Worm (Caenorhabditis elegans): ENCODE results near the gene sri-71.

DNA sequence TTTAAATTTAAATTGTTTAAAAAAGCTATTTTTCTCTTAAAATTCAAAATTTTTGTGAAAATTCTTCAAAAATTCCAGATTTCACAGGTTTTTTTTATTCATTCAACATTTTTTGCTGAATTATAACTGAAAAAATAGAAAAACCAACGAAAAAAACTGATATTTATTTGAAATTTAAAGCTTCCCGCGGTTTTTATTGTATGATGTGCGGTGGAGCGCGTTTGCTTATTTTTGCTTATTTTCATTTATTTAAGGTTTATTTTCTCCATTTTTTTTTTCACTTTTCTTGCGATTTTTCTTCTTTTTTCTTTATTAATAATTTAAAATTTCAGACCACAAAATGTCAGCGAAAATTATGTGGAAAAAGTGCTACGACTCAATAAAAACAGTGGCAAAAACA, 10.5 kb downstream of the sri-71 start, which contains the start of gene F22E5.9:
- TF ChIP-seq egl-27 (tag; optimal IDR thresholded peaks at IDR 0.05) (no peak), mdl-1 (tag; optimal IDR thresholded peaks at IDR 0.05) (no peak), nhr-42 (GFP tag; IDR thresholded peaks at IDR 0.05) (no peak), nhr-11 (tag; optimal IDR thresholded peaks at IDR 0.05) (no peak), unc-62 (GFP tag; optimal IDR thresholded peaks at IDR 0.05 in 1 of 2) (no peak), unc-62 (tag; optimal IDR thresholded peaks at IDR 0.05) (no peak), zip-11 (GFP tag; IDR thresholded peaks at IDR 0.05) (no peak), ceh-62 (tag; optimal IDR thresholded peaks at IDR 0.05) (no peak), lsy-2 (tag; optimal IDR thresholded peaks at IDR 0.05) (no peak), zag-1 (tag; optimal IDR thresholded peaks at IDR 0.05) (no peak), mes-2 (tag; optimal IDR thresholded peaks at IDR 0.05; ENCODE audit: poor library complexity, severe bottlenecking) (no peak), hlh-30 (tag; optimal IDR thresholded peaks at IDR 0.05; ENCODE audit: insufficient read depth) (no peak), nhr-28 (tag; optimal IDR thresholded peaks at IDR 0.05) (no peak), lin-13 (GFP tag; optimal IDR thresholded peaks at IDR 0.05) (no peak)
